Fruit fly (Drosophila melanogaster) whole organism, embryonic: ENCODE results near the gene Mbs.

Source experiments
- CG10321 ChIP-seq: fragments of 200-800 bp; sonication (Bioruptor generic); IDR thresholded peaks from 2 replicates; pipeline ENCODE4 v1.3.6; 2022; ENCODE audit warnings: missing biosample characterization, missing genetic modification characterization
- CG11093 ChIP-seq: fragments of 200-800 bp; sonication (Bioruptor generic); IDR thresholded peaks from 3 replicates; pipeline ENCODE4 v1.3.6; 2022; ENCODE audit warnings: missing biosample characterization, missing genetic modification characterization
- CG11247 ChIP-seq: fragments of 200-800 bp; sonication (Bioruptor generic); IDR thresholded peaks from 2 replicates; pipeline ENCODE4 v1.3.6; 2022; ENCODE audit warnings: missing biosample characterization, missing genetic modification characterization
- CG11560 ChIP-seq: fragments of 200-800 bp; sonication (Bioruptor generic); IDR thresholded peaks from 3 replicates; pipeline ENCODE4 v1.3.6; 2022; ENCODE audit warnings: missing biosample characterization, missing genetic modification characterization
- CG11723 ChIP-seq: fragments of 200-800 bp; sonication (Bioruptor generic); optimal IDR thresholded peaks from 2 replicates; lab custom pipeline; 2017; ENCODE audit warnings: missing biosample characterization, mild to moderate bottlenecking, missing genetic modification characterization
- CG12219 ChIP-seq: fragments of 200-800 bp; sonication (Bioruptor generic); optimal IDR thresholded peaks from 3 replicates; lab custom pipeline; 2018; ENCODE audit warnings: missing biosample characterization, mild to moderate bottlenecking, missing genetic modification characterization
- CG16815 ChIP-seq: fragments of 200-800 bp; sonication (Bioruptor generic); optimal IDR thresholded peaks from 3 replicates; lab custom pipeline; 2017; ENCODE audit warnings: missing biosample characterization, mild to moderate bottlenecking, missing genetic modification characterization
- CG17802 ChIP-seq: fragments of 200-800 bp; sonication (Bioruptor generic); optimal IDR thresholded peaks from 2 replicates; lab custom pipeline; 2018; ENCODE audit warnings: missing biosample characterization, mild to moderate bottlenecking, missing genetic modification characterization, moderate library complexity
- CG18599 ChIP-seq: fragments of 200-800 bp; sonication (Bioruptor generic); optimal IDR thresholded peaks from 3 replicates; lab custom pipeline; 2017; ENCODE audit warnings: missing biosample characterization, missing genetic modification characterization, mild to moderate bottlenecking, moderate library complexity, missing genetic modification reagents
- CG18619 ChIP-seq: fragments of 200-800 bp; sonication (Bioruptor generic); optimal IDR thresholded peaks from 3 replicates; lab custom pipeline; 2017; ENCODE audit warnings: missing biosample characterization, mild to moderate bottlenecking, missing genetic modification characterization
- CG4282 ChIP-seq: fragments of 200-800 bp; sonication (Bioruptor generic); optimal IDR thresholded peaks from 2 replicates; lab custom pipeline; 2016; ENCODE audit warnings: missing biosample characterization, missing genetic modification characterization
- CG4360 ChIP-seq: fragments of 200-800 bp; sonication (Bioruptor generic); IDR thresholded peaks from 2 replicates; pipeline ENCODE4 v1.3.6; 2022; ENCODE audit warnings: missing biosample characterization, missing genetic modification characterization
- CG5245 ChIP-seq: fragments of 200-800 bp; sonication (Bioruptor generic); optimal IDR thresholded peaks from 3 replicates; lab custom pipeline; 2016; ENCODE audit warnings: missing biosample characterization, missing genetic modification characterization
- CG7928 ChIP-seq: fragments of 200-800 bp; sonication (Bioruptor generic); optimal IDR thresholded peaks from 2 replicates; lab custom pipeline; 2017; ENCODE audit warnings: missing biosample characterization, mild to moderate bottlenecking, missing genetic modification characterization
- CG8281 ChIP-seq: fragments of 200-800 bp; sonication (Bioruptor generic); optimal IDR thresholded peaks from 2 replicates; lab custom pipeline; 2018; ENCODE audit warnings: missing biosample characterization, mild to moderate bottlenecking, missing genetic modification characterization, moderate library complexity
- CG9797 ChIP-seq: fragments of 200-800 bp; sonication (Bioruptor generic); optimal IDR thresholded peaks from 3 replicates; lab custom pipeline; 2018; ENCODE audit warnings: missing biosample characterization, mild to moderate bottlenecking, missing genetic modification characterization
- CG9876 ChIP-seq: fragments of 200-800 bp; sonication (Bioruptor generic); optimal IDR thresholded peaks from 2 replicates; lab custom pipeline; 2016; ENCODE audit warnings: missing biosample characterization, missing genetic modification characterization
- Dip2 ChIP-seq: fragments of 200-800 bp; sonication (Bioruptor generic); IDR thresholded peaks from 2 replicates; pipeline ENCODE4 v1.3.6; 2022; ENCODE audit warnings: missing biosample characterization, missing genetic modification characterization
- H2.0 ChIP-seq: fragments of 200-800 bp; sonication (Bioruptor generic); IDR thresholded peaks from 2 replicates; pipeline ENCODE4 v1.3.6; 2022; ENCODE audit warnings: missing biosample characterization, missing genetic modification characterization
- Hr78 ChIP-seq, 2 experiments: fragments of 200-800 bp in 1 of 2; fragments of >200 bp in 1 of 2; sonication (Bioruptor generic) in 1 of 2; optimal IDR thresholded peaks; 2 replicates each; lab custom pipeline; 2017 to 2019; ENCODE audit warnings: missing biosample characterization in 2 of 2, missing genetic modification characterization in 2 of 2, mild to moderate bottlenecking in 1 of 2, moderate library complexity in 1 of 2
- Lpt ChIP-seq: fragments of >200 bp; optimal IDR thresholded peaks from 2 replicates; lab custom pipeline; 2018; ENCODE audit warnings: missing biosample characterization, missing genetic modification characterization
- Mrtf ChIP-seq: fragments of 200-800 bp; sonication (Bioruptor generic); IDR thresholded peaks from 3 replicates; pipeline ENCODE4 v1.3.6; 2022; ENCODE audit warnings: missing biosample characterization, missing genetic modification characterization
- Oaz ChIP-seq: fragments of 200-800 bp; sonication (Bioruptor generic); IDR thresholded peaks from 2 replicates; pipeline ENCODE4 v1.3.6; 2022; ENCODE audit warnings: missing biosample characterization, missing genetic modification characterization
- Opbp ChIP-seq: fragments of 200-800 bp; sonication (Bioruptor generic); IDR thresholded peaks from 3 replicates; pipeline ENCODE4 v1.3.6; 2022; ENCODE audit warnings: missing biosample characterization, missing genetic modification characterization; ENCODE audit not compliant: partially characterized antibody
- Sox102F ChIP-seq: fragments of 200-800 bp; sonication (Bioruptor generic); optimal IDR thresholded peaks from 2 replicates; lab custom pipeline; 2018; ENCODE audit warnings: missing biosample characterization, mild to moderate bottlenecking, missing genetic modification characterization, moderate library complexity
- Stat92E ChIP-seq, 3 experiments: fragments of >200 bp in 2 of 3; fragments of 200-800 bp in 1 of 3; sonication (Bioruptor generic) in 1 of 3; optimal IDR thresholded peaks; 2 replicates each; lab custom pipeline; 2017 to 2019; ENCODE audit warnings: missing biosample characterization in 3 of 3, missing genetic modification characterization in 3 of 3, mild to moderate bottlenecking in 1 of 3, moderate library complexity in 1 of 3
- Xbp1 ChIP-seq: fragments of 200-800 bp; sonication (Bioruptor generic); optimal IDR thresholded peaks from 3 replicates; lab custom pipeline; 2016; ENCODE audit warnings: missing biosample characterization, mild to moderate bottlenecking, missing genetic modification characterization
- ab ChIP-seq: fragments of 200-800 bp; sonication (Bioruptor generic); optimal IDR thresholded peaks from 2 replicates; lab custom pipeline; 2016; ENCODE audit warnings: missing biosample characterization, missing genetic modification characterization
- amos ChIP-seq: fragments of 200-800 bp; sonication (Bioruptor generic); IDR thresholded peaks from 2 replicates; pipeline ENCODE4 v1.3.6; 2022; ENCODE audit warnings: missing biosample characterization, missing genetic modification characterization; ENCODE audit not compliant: partially characterized antibody
- ci ChIP-seq: fragments of 200-800 bp; sonication (Bioruptor generic); IDR thresholded peaks from 3 replicates; pipeline ENCODE4 v1.3.6; 2022; ENCODE audit warnings: missing biosample characterization, missing genetic modification characterization
- da ChIP-seq: fragments of 200-800 bp; sonication (Bioruptor generic); optimal IDR thresholded peaks from 2 replicates; lab custom pipeline; 2016; ENCODE audit warnings: missing biosample characterization, missing genetic modification characterization
- dimm ChIP-seq: fragments of 200-800 bp; sonication (Bioruptor generic); IDR thresholded peaks from 2 replicates; pipeline ENCODE4 v1.3.6; 2022; ENCODE audit warnings: missing biosample characterization, missing genetic modification characterization
- en ChIP-seq: fragments of 200-800 bp; sonication (Bioruptor generic); optimal IDR thresholded peaks from 2 replicates; lab custom pipeline; 2016; ENCODE audit warnings: missing biosample characterization, missing genetic modification characterization
- esg ChIP-seq: fragments of 200-800 bp; sonication (Bioruptor generic); conservative IDR thresholded peaks from 2 replicates; pipeline ENCODE4 v1.3.6; 2022; ENCODE audit warnings: missing biosample characterization, missing genetic modification characterization
- fd96Cb ChIP-seq: fragments of 200-800 bp; sonication (Bioruptor generic); optimal IDR thresholded peaks from 2 replicates; lab custom pipeline; 2018; ENCODE audit warnings: missing biosample characterization, mild to moderate bottlenecking, missing genetic modification characterization, moderate library complexity
- grn ChIP-seq: fragments of 200-800 bp; sonication (Bioruptor generic); optimal IDR thresholded peaks from 3 replicates; lab custom pipeline; 2017; ENCODE audit warnings: missing biosample characterization, missing genetic modification characterization
- hth ChIP-seq: fragments of >200 bp; optimal IDR thresholded peaks from 2 replicates; lab custom pipeline; 2017; ENCODE audit warnings: inconsistent platforms
- kah ChIP-seq: fragments of 200-800 bp; sonication (Bioruptor generic); optimal IDR thresholded peaks from 2 replicates; lab custom pipeline; 2018; ENCODE audit warnings: missing biosample characterization, mild to moderate bottlenecking, missing genetic modification characterization
- klu ChIP-seq: fragments of 200-800 bp; sonication (Bioruptor generic); IDR thresholded peaks from 2 replicates; pipeline ENCODE4 v1.3.6; 2022; ENCODE audit warnings: missing biosample characterization, missing genetic modification characterization
- lola ChIP-seq, 3 experiments: fragments of >200 bp in 2 of 3; fragments of 200-800 bp in 1 of 3; sonication (Bioruptor generic) in 1 of 3; optimal IDR thresholded peaks; 2 replicates each; lab custom pipeline; 2017 to 2019; ENCODE audit warnings: missing biosample characterization in 3 of 3, missing genetic modification characterization in 3 of 3, mild to moderate bottlenecking in 1 of 3, moderate library complexity in 1 of 3
- mirr ChIP-seq: fragments of 200-800 bp; sonication (Bioruptor generic); optimal IDR thresholded peaks from 3 replicates; lab custom pipeline; 2018; ENCODE audit warnings: missing biosample characterization, mild to moderate bottlenecking, missing genetic modification characterization
- prd ChIP-seq, 3 experiments: fragments of >200 bp in 2 of 3; fragments of 200-800 bp in 1 of 3; sonication (Bioruptor generic) in 1 of 3; optimal IDR thresholded peaks in 2 of 3; IDR thresholded peaks in 1 of 3; 2 replicates in 2 of 3; 3 replicates in 1 of 3; pipeline versions ENCODE4 v1.3.6 to Lab custom; 2017 to 2022; ENCODE audit warnings: missing biosample characterization in 1 of 3, missing genetic modification characterization in 1 of 3
- pum ChIP-seq: fragments of 200-800 bp; sonication (Bioruptor generic); optimal IDR thresholded peaks from 2 replicates; lab custom pipeline; 2016; ENCODE audit warnings: missing biosample characterization, missing genetic modification characterization
- sd ChIP-seq: fragments of 200-800 bp; sonication (Bioruptor generic); optimal IDR thresholded peaks from 3 replicates; lab custom pipeline; 2018; ENCODE audit warnings: missing biosample characterization, mild to moderate bottlenecking, missing genetic modification characterization, moderate library complexity
- stc ChIP-seq: fragments of 200-800 bp; sonication (Bioruptor generic); IDR thresholded peaks from 2 replicates; pipeline ENCODE4 v1.3.6; 2022; ENCODE audit warnings: missing biosample characterization, missing genetic modification characterization
- toy ChIP-seq: fragments of 200-800 bp; sonication (Bioruptor generic); IDR thresholded peaks from 2 replicates; pipeline ENCODE4 v1.3.6; 2022; ENCODE audit warnings: missing biosample characterization, missing genetic modification characterization
- ttk ChIP-seq: fragments of 200-800 bp; sonication (Bioruptor generic); IDR thresholded peaks from 2 replicates; pipeline ENCODE4 v2.1.2; 2022; ENCODE audit warnings: missing biosample characterization, missing genetic modification characterization
- vnd ChIP-seq: fragments of 200-800 bp; sonication (Bioruptor generic); IDR thresholded peaks from 3 replicates; pipeline ENCODE4 v1.3.6; 2022; ENCODE audit warnings: missing biosample characterization, missing genetic modification characterization; ENCODE audit not compliant: partially characterized antibody
- z ChIP-seq: fragments of 200-800 bp; sonication (Bioruptor generic); IDR thresholded peaks from 3 replicates; pipeline ENCODE4 v1.3.6; 2022; ENCODE audit warnings: missing biosample characterization, missing genetic modification characterization
- zfh1 ChIP-seq: fragments of 200-800 bp; sonication (Bioruptor generic); IDR thresholded peaks from 3 replicates; pipeline ENCODE4 v1.3.6; 2022; ENCODE audit warnings: missing biosample characterization, missing genetic modification characterization

Gene Mbs

dm6 chr3L:16048086-16048485, 3.7 kb upstream of the Mbs start (continued):
- TF ChIP-seq amos (GFP tag; lab: Robert Waterston, UW) (no peak), CG11560 (tag; lab: Robert Waterston, UW) (0 out of 3 replicates have a peak, but pooled peaks have one; percentile 34), Oaz (GFP tag; lab: Robert Waterston, UW) (no peak), CG12219 (GFP tag; lab: Kevin White, UChicago) (peak; percentile 43), klu (no peak), CG18619 (GFP tag; lab: Kevin White, UChicago) (peak; percentile 10), en (GFP tag; lab: Kevin White, UChicago) (no peak), CG9797 (GFP tag; lab: Kevin White, UChicago) (no peak), grn (no peak), Dip2 (GFP tag; lab: Robert Waterston, UW) (no peak), H2.0 (GFP tag; lab: Robert Waterston, UW) (peak; percentile 59; the same call in 1 of the 2 replicates), Xbp1 (GFP tag; lab: Kevin White, UChicago) (peak; percentile 39), vnd (GFP tag; lab: Robert Waterston, UW) (no peak), kah (GFP tag; lab: Kevin White, UChicago) (no peak), mirr (no peak), zfh1 (GFP tag; lab: Robert Waterston, UW) (peak; percentile 51; the same call in 1 of the 3 replicates), CG17802 (tag; lab: Kevin White, UChicago) (no peak), Sox102F (GFP tag; lab: Kevin White, UChicago) (peak; percentile 31), CG9876 (GFP tag; lab: Kevin White, UChicago) (no peak), da (GFP tag; lab: Kevin White, UChicago) (no peak), z (no peak), CG7928 (GFP tag; lab: Kevin White, UChicago) (no peak), CG4360 (no peak), fd96Cb (tag; lab: Kevin White, UChicago) (no peak), ttk (GFP tag; lab: Robert Waterston, UW) (0 out of 2 replicates have a peak, but pooled peaks have one; percentile 20), CG11093 (GFP tag; lab: Robert Waterston, UW) (no peak), dimm (GFP tag; lab: Robert Waterston, UW) (no peak), Opbp (GFP tag; lab: Robert Waterston, UW) (no peak), Stat92E (GFP tag; optimal IDR thresholded peaks at IDR 0.05; lab: Kevin White, UChicago) (no peak), stc (GFP tag; lab: Robert Waterston, UW) (peak; percentile 26; the same call in 1 of the 2 replicates), CG10321 (GFP tag; lab: Robert Waterston, UW) (no peak; the same call in 1 of the 2 replicates), CG16815 (no peak), CG5245 (GFP tag; lab: Kevin White, UChicago) (no peak), CG11247 (GFP tag; lab: Robert Waterston, UW) (peak; percentile 52; the same call in 1 of the 2 replicates), toy (GFP tag; lab: Robert Waterston, UW) (0 out of 2 replicates have a peak, but pooled peaks have one; percentile 6), hth (lab: Kevin White, UChicago) (no peak), Hr78 (GFP tag; optimal IDR thresholded peaks at IDR 0.05; lab: Kevin White, UChicago) (no peak), CG18599 (GFP tag; lab: Kevin White, UChicago) (peak; percentile 74), pum (no peak), prd (optimal IDR thresholded peaks at IDR 0.05; lab: Kevin White, UChicago) (no peak), prd (GFP tag; IDR thresholded peaks at IDR 0.05; lab: Robert Waterston, UW) (peak; percentile 64), ci (GFP tag; lab: Robert Waterston, UW) (0 out of 3 replicates have a peak, but pooled peaks have one; percentile 57), CG11723 (GFP tag; lab: Kevin White, UChicago) (peak; percentile 10), Mrtf (GFP tag; lab: Robert Waterston, UW) (peak; percentile 65; the same call in 2 of the 3 replicates), CG4282 (GFP tag; lab: Kevin White, UChicago) (no peak), ab (no peak), esg (GFP tag; lab: Robert Waterston, UW) (peak; percentile 59), sd (tag; lab: Kevin White, UChicago) (peak; percentile 59), CG8281 (tag; lab: Kevin White, UChicago) (no peak), Lpt (GFP tag; lab: Kevin White, UChicago) (no peak), lola (GFP tag; optimal IDR thresholded peaks at IDR 0.05; lab: Kevin White, UChicago) (no peak)
